Fruit fly (Drosophila melanogaster) whole organism, wandering third instar larva: ENCODE data around the gene CG7841.

Experiments used
- Abd-B ChIP-seq: fragments of >200 bp; optimal IDR thresholded peaks from 2 replicates; lab custom pipeline; 2017; ENCODE audit warnings: missing biosample characterization, missing genetic modification characterization
- CG32264 ChIP-seq: fragments of 200-800 bp; sonication (Bioruptor generic); optimal IDR thresholded peaks from 2 replicates; lab custom pipeline; 2016; ENCODE audit warnings: missing biosample characterization, missing genetic modification characterization
- CG9705 ChIP-seq: fragments of 200-800 bp; sonication (Bioruptor generic); optimal IDR thresholded peaks from 2 replicates; lab custom pipeline; 2018; ENCODE audit warnings: missing biosample characterization, mild to moderate bottlenecking, missing genetic modification characterization
- CrebA ChIP-seq: fragments of 200-800 bp; sonication (Bioruptor generic); optimal IDR thresholded peaks from 2 replicates; lab custom pipeline; 2016; ENCODE audit warnings: missing biosample characterization, mild to moderate bottlenecking, missing genetic modification characterization, borderline replicate concordance
- Dfd ChIP-seq: fragments of >200 bp; optimal IDR thresholded peaks from 2 replicates; lab custom pipeline; 2017; ENCODE audit warnings: missing biosample characterization, missing genetic modification characterization
- Dif ChIP-seq: fragments of 200-275, 200-300 bp; sonication (Bioruptor generic); optimal IDR thresholded peaks from 2 replicates; lab custom pipeline; 2018; ENCODE audit warnings: missing biosample characterization, missing genetic modification characterization; ENCODE audit not compliant: partially characterized antibody
- GATAd ChIP-seq: sonication (Bioruptor generic); optimal IDR thresholded peaks from 2 replicates; lab custom pipeline; 2016; ENCODE audit warnings: missing biosample characterization, missing genetic modification characterization
- HLH106 ChIP-seq: fragments of 200-800 bp; optimal IDR thresholded peaks from 3 replicates; lab custom pipeline; 2019; ENCODE audit warnings: missing biosample characterization, mild to moderate bottlenecking, missing genetic modification characterization, moderate library complexity
- Hnf4 ChIP-seq: fragments of 200-800 bp; sonication (Bioruptor generic); optimal IDR thresholded peaks from 2 replicates; lab custom pipeline; 2016; ENCODE audit warnings: missing biosample characterization, mild to moderate bottlenecking, missing genetic modification characterization
- Hr78 ChIP-seq: fragments of >200 bp; optimal IDR thresholded peaks from 2 replicates; lab custom pipeline; 2017; ENCODE audit warnings: missing biosample characterization, missing genetic modification characterization
- Hr83 ChIP-seq: fragments of 200-300 bp; sonication (Bioruptor generic); optimal IDR thresholded peaks from 2 replicates; lab custom pipeline; 2016; ENCODE audit warnings: missing biosample characterization, mild to moderate bottlenecking, missing genetic modification characterization, moderate library complexity; ENCODE audit not compliant: poor library complexity, severe bottlenecking
- Jra ChIP-seq: sonication (Bioruptor generic); optimal IDR thresholded peaks from 2 replicates; lab custom pipeline; 2016; ENCODE audit warnings: missing biosample characterization, missing genetic modification characterization
- Mio ChIP-seq: sonication (Bioruptor generic); optimal IDR thresholded peaks from 2 replicates; lab custom pipeline; 2016; ENCODE audit warnings: missing biosample characterization, missing genetic modification characterization
- Myc ChIP-seq: fragments of >200 bp; optimal IDR thresholded peaks from 2 replicates; lab custom pipeline; 2017
- N ChIP-seq: fragments of >200 bp; optimal IDR thresholded peaks from 2 replicates; lab custom pipeline; 2018; ENCODE audit warnings: missing biosample characterization, missing external identifiers, missing genetic modification characterization
- OdsH ChIP-seq: fragments of 200-800 bp; sonication (Bioruptor generic); optimal IDR thresholded peaks from 2 replicates; lab custom pipeline; 2016; ENCODE audit warnings: missing biosample characterization, mild to moderate bottlenecking, missing genetic modification characterization
- Rel ChIP-seq, 2 experiments: fragments of 200-800 bp; sonication (Bioruptor generic) in 1 of 2; optimal IDR thresholded peaks; 2 replicates in 1 of 2; 3 replicates in 1 of 2; lab custom pipeline; 2016 to 2019; ENCODE audit warnings: mild to moderate bottlenecking in 2 of 2, missing biosample characterization in 2 of 2, missing genetic modification characterization in 2 of 2, moderate library complexity in 1 of 2
- Sp1 ChIP-seq: fragments of 200-800 bp; sonication (Bioruptor generic); optimal IDR thresholded peaks from 3 replicates; lab custom pipeline; 2019; ENCODE audit warnings: missing biosample characterization, mild to moderate bottlenecking, missing genetic modification characterization, moderate library complexity
- Vsx2 ChIP-seq: fragments of 200-300, 225-300 bp; sonication (Bioruptor generic); optimal IDR thresholded peaks from 2 replicates; lab custom pipeline; 2018; ENCODE audit warnings: missing biosample characterization, missing genetic modification characterization; ENCODE audit not compliant: partially characterized antibody
- br ChIP-seq: fragments of 200-800 bp; sonication (Bioruptor generic); optimal IDR thresholded peaks from 2 replicates; lab custom pipeline; 2016; ENCODE audit warnings: missing biosample characterization, missing genetic modification characterization
- brk ChIP-seq: fragments of 200-800 bp; sonication (Bioruptor generic); optimal IDR thresholded peaks from 2 replicates; lab custom pipeline; 2016; ENCODE audit warnings: missing biosample characterization, mild to moderate bottlenecking, missing genetic modification characterization
- dl ChIP-seq, 2 experiments: fragments of 175-275, 200-275 bp in 1 of 2; fragments of 200-275 bp in 1 of 2; sonication (Bioruptor generic); optimal IDR thresholded peaks; lab custom pipeline; 2018; ENCODE audit warnings: mild to moderate bottlenecking in 2 of 2, missing biosample characterization in 2 of 2, missing genetic modification characterization in 2 of 2, moderate library complexity in 2 of 2; ENCODE audit not compliant: partially characterized antibody in 2 of 2, insufficient read depth in 1 of 2
- dmrt93B ChIP-seq: fragments of 200-800 bp; sonication (Bioruptor generic); optimal IDR thresholded peaks from 2 replicates; lab custom pipeline; 2018; ENCODE audit warnings: missing biosample characterization, mild to moderate bottlenecking, missing genetic modification characterization
- dsf ChIP-seq: sonication (Bioruptor generic); optimal IDR thresholded peaks from 2 replicates; lab custom pipeline; 2016; ENCODE audit warnings: missing biosample characterization, missing genetic modification characterization, borderline replicate concordance
- ey ChIP-seq: fragments of 200-800 bp; sonication (Bioruptor generic); optimal IDR thresholded peaks from 2 replicates; lab custom pipeline; 2016; ENCODE audit warnings: missing biosample characterization, missing genetic modification characterization
- foxo ChIP-seq, 2 experiments: fragments of 200-800 bp; sonication (Bioruptor generic); optimal IDR thresholded peaks; 2 replicates in 1 of 2; 3 replicates in 1 of 2; lab custom pipeline; 2016 to 2017; ENCODE audit warnings: missing biosample characterization in 2 of 2, missing genetic modification characterization in 2 of 2
- fru ChIP-seq: fragments of 200-800 bp; sonication (Bioruptor generic); optimal IDR thresholded peaks from 3 replicates; lab custom pipeline; 2016; ENCODE audit warnings: missing biosample characterization, mild to moderate bottlenecking, missing genetic modification characterization
- h ChIP-seq: fragments of 200-800 bp; sonication (Bioruptor generic); optimal IDR thresholded peaks from 3 replicates; lab custom pipeline; 2016; ENCODE audit warnings: missing biosample characterization, mild to moderate bottlenecking, missing genetic modification characterization
- jim ChIP-seq: fragments of 175-275, 200-325 bp; sonication (Bioruptor generic); optimal IDR thresholded peaks from 2 replicates; lab custom pipeline; 2016; ENCODE audit warnings: missing biosample characterization, mild to moderate bottlenecking, missing genetic modification characterization
- lola ChIP-seq: fragments of >200 bp; optimal IDR thresholded peaks from 2 replicates; lab custom pipeline; 2017; ENCODE audit warnings: missing biosample characterization, missing genetic modification characterization
- pan ChIP-seq: fragments of >200 bp; optimal IDR thresholded peaks from 2 replicates; lab custom pipeline; 2017
- psq ChIP-seq: fragments of 200-800 bp; sonication (Bioruptor generic); optimal IDR thresholded peaks from 3 replicates; lab custom pipeline; 2017; ENCODE audit warnings: missing biosample characterization, mild to moderate bottlenecking, missing genetic modification characterization, moderate library complexity
- rgr ChIP-seq: fragments of 200-800 bp; sonication (Bioruptor generic); optimal IDR thresholded peaks from 3 replicates; lab custom pipeline; 2016; ENCODE audit warnings: missing biosample characterization, mild to moderate bottlenecking, missing genetic modification characterization
- sage ChIP-seq: fragments of 200-800 bp; sonication (Bioruptor generic); optimal IDR thresholded peaks from 2 replicates; lab custom pipeline; 2016; ENCODE audit warnings: missing biosample characterization, mild to moderate bottlenecking, missing genetic modification characterization
- sv ChIP-seq: fragments of 200-800 bp; sonication (Bioruptor generic); optimal IDR thresholded peaks from 3 replicates; lab custom pipeline; 2016; ENCODE audit warnings: missing biosample characterization, missing genetic modification characterization
- tai ChIP-seq: sonication (Bioruptor generic); optimal IDR thresholded peaks from 2 replicates; lab custom pipeline; 2016; ENCODE audit warnings: missing biosample characterization, missing genetic modification characterization
- usp ChIP-seq: fragments of >200 bp; optimal IDR thresholded peaks from 2 replicates; lab custom pipeline; 2017; ENCODE audit warnings: missing biosample characterization, missing genetic modification characterization
- woc ChIP-seq: sonication (Bioruptor generic); optimal IDR thresholded peaks from 2 replicates; lab custom pipeline; 2016; ENCODE audit warnings: missing biosample characterization, mild to moderate bottlenecking, missing genetic modification characterization

Gene CG7841

dm6 chr3L:15534274-15535227, 26.5 kb upstream of the CG7841 start (continued):
- TF ChIP-seq fru (peak; percentile 71), jim (GFP tag; lab: Kevin White, UChicago) (no peak), Rel (GFP tag; optimal IDR thresholded peaks at IDR 0.05; lab: Kevin White, UChicago) (no peak), Rel (tag; optimal IDR thresholded peaks at IDR 0.05; lab: Kevin White, UChicago) (peak; percentile 15), dl (GFP tag; optimal IDR thresholded peaks at IDR 0.05; lab: Kevin White, UChicago; ENCODE audit: insufficient read depth in 1 of 2, partially characterized antibody in 2 of 2) (peak; percentile 53 to 59), psq (peak; percentile 69), h (peak; percentile 57), N (GFP tag; lab: Kevin White, UChicago) (no peak), CG32264 (GFP tag; lab: Kevin White, UChicago) (no peak)

dm6 chr3L:15533402-15534129, 25.5 kb upstream of the CG7841 start:
- TF ChIP-seq Rel (GFP tag; optimal IDR thresholded peaks at IDR 0.05; lab: Kevin White, UChicago), result peak; percentile 45
- TF ChIP-seq Rel (tag; optimal IDR thresholded peaks at IDR 0.05; lab: Kevin White, UChicago), result peak; percentile 84
- peak; percentile 93 for TF ChIP-seq h
- peak; percentile 92 for TF ChIP-seq br (GFP tag; lab: Kevin White, UChicago)
- peak; percentile 65 for TF ChIP-seq CG9705 (GFP tag; lab: Kevin White, UChicago)
- peak; percentile 92 for TF ChIP-seq fru
- no peak for TF ChIP-seq Hr78 (GFP tag; lab: Kevin White, UChicago)
- TF ChIP-seq tai (GFP tag; lab: Kevin White, UChicago), result peak; percentile 80
- TF ChIP-seq rgr (GFP tag; lab: Kevin White, UChicago), result peak; percentile 89
- TF ChIP-seq Sp1 (GFP tag; lab: Kevin White, UChicago), result peak; percentile 86
- no peak for TF ChIP-seq GATAd (GFP tag; lab: Kevin White, UChicago)
- no peak for TF ChIP-seq sv (GFP tag; lab: Kevin White, UChicago)
- peak; percentile 76 for TF ChIP-seq sage (GFP tag; lab: Kevin White, UChicago)
- no peak for TF ChIP-seq Vsx2
- peak; percentile 93 for TF ChIP-seq woc (GFP tag; lab: Kevin White, UChicago)
- peak; percentile 23 for TF ChIP-seq Mio (GFP tag; lab: Kevin White, UChicago)
- TF ChIP-seq Dif, result peak; percentile 1
- no peak for TF ChIP-seq jim (GFP tag; lab: Kevin White, UChicago)
- TF ChIP-seq CG32264 (GFP tag; lab: Kevin White, UChicago), result peak; percentile 55
- TF ChIP-seq pan, result no peak
- no peak for TF ChIP-seq lola
- peak; percentile 59 to 92 for TF ChIP-seq foxo (GFP tag; optimal IDR thresholded peaks at IDR 0.05; lab: Kevin White, UChicago)
- TF ChIP-seq Jra (GFP tag; lab: Kevin White, UChicago), result peak; percentile 62
- TF ChIP-seq psq, result peak; percentile 74
- peak; percentile 84 for TF ChIP-seq dmrt93B (GFP tag; lab: Kevin White, UChicago)
- peak; percentile 60 for TF ChIP-seq CrebA
- peak; percentile 92 for TF ChIP-seq OdsH (GFP tag; lab: Kevin White, UChicago)
- TF ChIP-seq N (GFP tag; lab: Kevin White, UChicago), result no peak
- TF ChIP-seq ey (GFP tag; lab: Kevin White, UChicago), result peak; percentile 93
- no peak for TF ChIP-seq usp (GFP tag; lab: Kevin White, UChicago)
- TF ChIP-seq brk (GFP tag; lab: Kevin White, UChicago), result peak; percentile 8
- TF ChIP-seq Hr83 (GFP tag; lab: Kevin White, UChicago), result no peak
- TF ChIP-seq Abd-B (GFP tag; lab: Kevin White, UChicago), result no peak
- no peak for TF ChIP-seq dsf (GFP tag; lab: Kevin White, UChicago)
- peak; percentile 89 for TF ChIP-seq HLH106 (tag; lab: Kevin White, UChicago)
- TF ChIP-seq Myc (lab: Kevin White, UChicago), result no peak
- peak; percentile 63 for TF ChIP-seq Hnf4 (GFP tag; lab: Kevin White, UChicago)
- TF ChIP-seq Dfd (GFP tag; lab: Kevin White, UChicago), result no peak
- no peak for TF ChIP-seq dl (GFP tag; optimal IDR thresholded peaks at IDR 0.05; lab: Kevin White, UChicago; ENCODE audit: insufficient read depth in 1 of 2, partially characterized antibody in 2 of 2)
